Worm (Caenorhabditis elegans): ENCODE results near the gene srb-16.

Gene srb-16

DNA sequence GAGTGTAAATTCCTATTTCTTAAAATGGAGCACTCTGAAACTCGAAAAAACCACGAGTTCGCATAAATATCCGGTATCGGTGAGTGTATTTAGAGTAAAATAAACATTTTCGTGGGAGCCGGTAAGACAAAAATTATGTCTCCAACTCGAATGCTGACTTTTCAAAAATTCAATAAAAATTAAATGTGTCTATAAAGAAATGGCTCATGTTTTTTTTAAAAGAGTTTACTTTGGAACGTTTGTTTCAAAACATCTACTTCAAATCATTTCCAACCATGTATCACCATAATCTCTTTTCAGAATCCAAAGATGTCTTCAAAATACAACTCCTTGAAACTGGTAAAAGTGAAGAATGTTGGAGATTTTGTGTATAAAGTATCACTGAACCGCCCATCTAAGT is 8.1 kb downstream of the srb-16 start, which contains the start of gene F58A6.1:
TSS of gene F58A6.1 (plus strand) at position 301 of the 400 bp plus-strand sequence.
- TF ChIP-seq flt-1 (GFP tag; IDR thresholded peaks at IDR 0.05): no peak
- TF ChIP-seq ama-1 (optimal IDR thresholded peaks at IDR 0.05): no peak
- TF ChIP-seq tbx-11 (GFP tag; IDR thresholded peaks at IDR 0.05): no peak
- TF ChIP-seq hmg-4 (GFP tag; optimal IDR thresholded peaks at IDR 0.05): no peak
- TF ChIP-seq scrt-1 (GFP tag; IDR thresholded peaks at IDR 0.05): no peak
- no peak for TF ChIP-seq hnd-1 (tag; optimal IDR thresholded peaks at IDR 0.05)

DNA sequence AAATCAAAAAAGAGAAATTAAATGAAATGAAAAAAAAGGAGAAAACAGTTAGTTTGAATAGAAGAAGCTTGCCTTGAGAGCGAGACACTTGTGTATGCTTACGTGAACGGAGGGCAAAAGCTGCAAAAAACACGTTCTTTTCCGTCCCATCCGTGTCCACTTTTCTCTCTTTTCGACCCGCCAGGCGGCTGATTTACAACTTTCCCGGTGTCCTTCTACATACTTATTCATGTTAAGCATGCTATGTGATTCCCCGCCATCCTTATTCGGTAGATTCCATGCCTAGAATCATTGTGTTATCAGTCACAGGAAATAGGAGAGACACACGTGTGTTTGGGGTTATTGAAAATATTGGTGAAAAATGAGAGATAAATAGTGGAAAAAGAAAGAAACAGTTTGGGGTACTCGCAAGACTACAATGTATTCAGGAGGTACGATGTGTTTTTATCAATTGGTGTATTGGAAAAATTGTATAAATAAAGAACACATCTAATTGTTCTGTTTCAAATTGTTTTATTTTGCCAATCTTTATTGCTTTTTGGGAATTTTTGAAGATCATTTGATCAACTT is 8.7 kb downstream of the srb-16 start, which contains the start of gene nas-29:
TSS of gene nas-29 (minus strand) at position 92 of the 570 bp plus-strand sequence.
- TF ChIP-seq ets-7 (tag; optimal IDR thresholded peaks at IDR 0.05): no peak
- no peak for TF ChIP-seq tbx-37 (GFP tag; conservative IDR thresholded peaks at IDR 0.05)
- no peak for TF ChIP-seq hmg-4 (GFP tag; optimal IDR thresholded peaks at IDR 0.05)
- no peak for TF ChIP-seq pes-1 (GFP tag; IDR thresholded peaks at IDR 0.05)
- TF ChIP-seq B0310.2 (tag; optimal IDR thresholded peaks at IDR 0.05): no peak
- no peak for TF ChIP-seq F13C5.2 (tag; optimal IDR thresholded peaks at IDR 0.05)
- TF ChIP-seq sea-1 (GFP tag; conservative IDR thresholded peaks at IDR 0.05): no peak
- no peak for TF ChIP-seq tra-4 (tag; optimal IDR thresholded peaks at IDR 0.05)
- TF ChIP-seq ceh-13 (GFP tag; optimal IDR thresholded peaks at IDR 0.05): no peak

DNA sequence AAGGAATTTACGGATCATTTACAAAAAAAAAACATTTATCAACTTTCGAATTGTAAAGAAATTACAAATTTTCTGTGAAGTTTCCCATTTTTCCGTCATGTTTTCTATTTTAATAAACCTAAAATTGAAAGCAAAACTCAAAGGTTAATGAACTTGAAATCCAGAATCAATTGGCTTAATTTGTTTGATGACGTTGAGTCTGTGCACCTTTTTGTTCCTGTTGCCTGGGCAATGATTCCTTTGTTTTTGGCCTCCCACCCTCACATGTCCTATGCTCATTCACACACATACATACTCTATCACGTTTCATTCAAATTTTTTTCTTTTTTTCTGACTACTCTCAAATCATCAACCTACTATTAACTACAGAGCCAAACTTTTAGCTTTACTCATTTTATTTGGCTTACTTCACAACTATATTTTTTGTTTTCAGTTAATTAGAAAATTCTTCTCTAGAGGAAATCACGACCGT is 14.4 kb downstream of the srb-16 start, which contains the start of gene F58A6.2:
TSS of gene F58A6.2 (plus strand) at position 422 of the 472 bp plus-strand sequence.
- no peak for TF ChIP-seq hmbx-1 (tag; optimal IDR thresholded peaks at IDR 0.05)
- no peak for TF ChIP-seq ets-7 (tag; optimal IDR thresholded peaks at IDR 0.05)
- no peak for TF ChIP-seq pes-1 (GFP tag; IDR thresholded peaks at IDR 0.05)
- TF ChIP-seq ceh-13 (GFP tag; optimal IDR thresholded peaks at IDR 0.05): no peak
- no peak for TF ChIP-seq ceh-36 (tag; optimal IDR thresholded peaks at IDR 0.05)
- no peak for TF ChIP-seq scrt-1 (GFP tag; IDR thresholded peaks at IDR 0.05)
- no peak for TF ChIP-seq hmg-4 (GFP tag; optimal IDR thresholded peaks at IDR 0.05)
- TF ChIP-seq aly-1 (tag; optimal IDR thresholded peaks at IDR 0.05): no peak
- no peak for TF ChIP-seq ama-1 (optimal IDR thresholded peaks at IDR 0.05)
- no peak for TF ChIP-seq F13C5.2 (tag; optimal IDR thresholded peaks at IDR 0.05)
- no peak for TF ChIP-seq sea-1 (GFP tag; conservative IDR thresholded peaks at IDR 0.05)
- TF ChIP-seq tbx-11 (GFP tag; IDR thresholded peaks at IDR 0.05): no peak
- TF ChIP-seq tbx-37 (GFP tag; conservative IDR thresholded peaks at IDR 0.05): no peak
- TF ChIP-seq B0310.2 (tag; optimal IDR thresholded peaks at IDR 0.05): no peak
- TF ChIP-seq flt-1 (GFP tag; IDR thresholded peaks at IDR 0.05): no peak
- TF ChIP-seq hnd-1 (tag; optimal IDR thresholded peaks at IDR 0.05): no peak

DNA sequence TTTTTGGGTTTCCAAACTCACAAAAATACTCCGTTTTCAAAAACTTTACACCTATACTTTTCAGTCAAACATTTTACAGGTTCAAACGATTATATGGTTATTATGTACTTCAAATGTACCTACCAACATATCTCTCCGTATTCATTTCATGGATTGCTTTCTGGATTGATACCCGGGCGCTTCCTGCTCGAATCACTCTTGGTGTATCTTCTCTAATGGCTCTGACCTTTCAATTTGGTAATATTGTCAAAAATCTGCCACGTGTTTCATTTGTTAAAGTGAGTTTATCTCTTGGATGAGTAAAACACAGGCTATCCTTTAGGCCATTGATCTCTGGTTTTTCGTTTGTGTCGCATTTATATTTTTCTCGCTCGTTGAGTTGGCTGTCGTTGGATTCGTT is 18.9 kb downstream of the srb-16 start:
- TF ChIP-seq hnd-1 (tag; optimal IDR thresholded peaks at IDR 0.05): no peak
- TF ChIP-seq pes-1 (GFP tag; IDR thresholded peaks at IDR 0.05): no peak
- no peak for TF ChIP-seq ama-1 (optimal IDR thresholded peaks at IDR 0.05)
- TF ChIP-seq tbx-37 (GFP tag; conservative IDR thresholded peaks at IDR 0.05): no peak
- TF ChIP-seq F13C5.2 (tag; optimal IDR thresholded peaks at IDR 0.05): no peak
- no peak for TF ChIP-seq flt-1 (GFP tag; IDR thresholded peaks at IDR 0.05)
- no peak for TF ChIP-seq ets-7 (tag; optimal IDR thresholded peaks at IDR 0.05)
- TF ChIP-seq ceh-36 (tag; optimal IDR thresholded peaks at IDR 0.05): no peak
- no peak for TF ChIP-seq tra-4 (tag; optimal IDR thresholded peaks at IDR 0.05)
- no peak for TF ChIP-seq hmbx-1 (tag; optimal IDR thresholded peaks at IDR 0.05)
- TF ChIP-seq hmg-4 (GFP tag; optimal IDR thresholded peaks at IDR 0.05): no peak
- TF ChIP-seq aly-1 (tag; optimal IDR thresholded peaks at IDR 0.05): no peak
- TF ChIP-seq B0310.2 (tag; optimal IDR thresholded peaks at IDR 0.05): no peak
- TF ChIP-seq tbx-11 (GFP tag; IDR thresholded peaks at IDR 0.05): no peak
- no peak for TF ChIP-seq sea-1 (GFP tag; conservative IDR thresholded peaks at IDR 0.05)
- TF ChIP-seq scrt-1 (GFP tag; IDR thresholded peaks at IDR 0.05): no peak
- no peak for TF ChIP-seq ceh-13 (GFP tag; optimal IDR thresholded peaks at IDR 0.05)

DNA sequence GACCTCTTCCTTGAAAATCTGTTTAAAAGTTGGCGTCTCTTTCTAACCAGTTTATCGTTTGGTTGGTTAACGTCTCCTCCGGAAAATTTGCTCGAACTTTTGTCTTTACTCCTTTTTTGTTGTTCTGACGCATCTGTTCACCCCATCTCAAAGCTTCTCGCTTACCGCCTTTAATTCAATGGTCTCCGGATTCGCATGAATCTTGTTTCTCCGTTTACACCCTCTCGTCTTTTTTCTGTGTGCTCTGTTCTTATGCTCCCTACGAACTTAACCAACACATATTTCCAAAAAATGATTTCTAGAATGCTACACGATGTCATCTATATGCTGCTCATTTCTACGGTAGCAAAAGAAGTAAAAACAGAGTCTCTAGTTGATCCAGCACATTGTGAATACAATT is 20.6 kb downstream of the srb-16 start, which contains the start of gene lgc-56:
TSS of gene lgc-56 (plus strand) at position 301 of the 400 bp plus-strand sequence.
- TF ChIP-seq ama-1 (optimal IDR thresholded peaks at IDR 0.05) (no peak), hnd-1 (tag; optimal IDR thresholded peaks at IDR 0.05) (no peak), hmbx-1 (tag; optimal IDR thresholded peaks at IDR 0.05) (no peak), ceh-36 (tag; optimal IDR thresholded peaks at IDR 0.05) (no peak)

DNA sequence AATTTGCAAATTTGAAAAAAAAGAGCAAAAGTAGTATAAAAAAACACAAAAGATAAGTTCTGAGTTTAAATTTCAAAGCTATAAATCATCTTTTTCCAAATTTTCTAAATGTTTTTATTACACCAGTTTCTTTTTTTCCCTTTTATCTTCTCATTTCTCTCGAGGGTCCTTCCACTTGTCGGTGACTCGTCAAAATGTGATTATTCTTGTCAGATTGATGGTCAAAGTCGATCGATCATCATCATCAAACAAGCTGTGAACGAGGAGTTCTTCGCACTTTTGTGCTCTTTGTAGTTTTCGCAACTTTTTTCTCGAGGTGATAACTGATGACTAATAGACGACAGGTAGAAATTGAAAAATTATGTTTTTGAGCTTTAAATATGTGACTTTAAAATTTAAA is 30.1 kb downstream of the srb-16 start:
- TF ChIP-seq hmbx-1 (tag; optimal IDR thresholded peaks at IDR 0.05) (no peak), sea-1 (GFP tag; conservative IDR thresholded peaks at IDR 0.05) (no peak), hnd-1 (tag; optimal IDR thresholded peaks at IDR 0.05) (no peak), B0310.2 (tag; optimal IDR thresholded peaks at IDR 0.05) (no peak), tbx-37 (GFP tag; conservative IDR thresholded peaks at IDR 0.05) (no peak), tra-4 (tag; optimal IDR thresholded peaks at IDR 0.05) (no peak), ama-1 (optimal IDR thresholded peaks at IDR 0.05) (no peak), hmg-4 (GFP tag; optimal IDR thresholded peaks at IDR 0.05) (no peak), pes-1 (GFP tag; IDR thresholded peaks at IDR 0.05) (no peak), F13C5.2 (tag; optimal IDR thresholded peaks at IDR 0.05) (no peak), aly-1 (tag; optimal IDR thresholded peaks at IDR 0.05) (no peak), flt-1 (GFP tag; IDR thresholded peaks at IDR 0.05) (no peak), ets-7 (tag; optimal IDR thresholded peaks at IDR 0.05) (no peak)

DNA sequence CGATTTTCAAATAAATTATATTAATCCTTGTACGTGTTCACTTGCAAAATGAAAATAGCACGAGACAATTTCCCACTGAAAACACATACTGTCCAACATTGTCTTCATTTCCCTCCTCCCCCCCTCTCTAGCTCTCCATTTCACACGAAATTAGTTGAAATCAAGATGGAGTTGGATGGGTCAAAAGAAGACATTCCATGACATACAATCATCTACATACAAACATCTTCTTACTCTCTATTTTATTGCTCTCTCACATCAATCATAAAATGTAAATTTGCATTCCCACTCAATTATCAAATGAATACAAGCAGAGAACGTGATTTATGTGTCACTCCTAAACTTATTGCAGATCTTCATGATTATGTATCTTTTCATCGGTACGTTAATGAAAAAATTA is 35.0 kb downstream of the srb-16 start, which contains the start of gene srsy-1:
TSS of gene srsy-1 (plus strand) at position 301 of the 400 bp plus-strand sequence.
- no peak for TF ChIP-seq flt-1 (GFP tag; IDR thresholded peaks at IDR 0.05)
- no peak for TF ChIP-seq ceh-13 (GFP tag; optimal IDR thresholded peaks at IDR 0.05)
- TF ChIP-seq tra-4 (tag; optimal IDR thresholded peaks at IDR 0.05): no peak
- TF ChIP-seq ceh-36 (tag; optimal IDR thresholded peaks at IDR 0.05): no peak
- no peak for TF ChIP-seq hnd-1 (tag; optimal IDR thresholded peaks at IDR 0.05)
- TF ChIP-seq hmbx-1 (tag; optimal IDR thresholded peaks at IDR 0.05): no peak
- TF ChIP-seq ets-7 (tag; optimal IDR thresholded peaks at IDR 0.05): no peak
- TF ChIP-seq pes-1 (GFP tag; IDR thresholded peaks at IDR 0.05): no peak
- TF ChIP-seq sea-1 (GFP tag; conservative IDR thresholded peaks at IDR 0.05): no peak
- no peak for TF ChIP-seq ama-1 (optimal IDR thresholded peaks at IDR 0.05)
- no peak for TF ChIP-seq aly-1 (tag; optimal IDR thresholded peaks at IDR 0.05)
- no peak for TF ChIP-seq B0310.2 (tag; optimal IDR thresholded peaks at IDR 0.05)
- no peak for TF ChIP-seq F13C5.2 (tag; optimal IDR thresholded peaks at IDR 0.05)
- TF ChIP-seq hmg-4 (GFP tag; optimal IDR thresholded peaks at IDR 0.05): no peak
- no peak for TF ChIP-seq tbx-37 (GFP tag; conservative IDR thresholded peaks at IDR 0.05)
- no peak for TF ChIP-seq tbx-11 (GFP tag; IDR thresholded peaks at IDR 0.05)
- no peak for TF ChIP-seq scrt-1 (GFP tag; IDR thresholded peaks at IDR 0.05)
